Fruit fly (Drosophila melanogaster) whole organism, embryonic: Measurements from ENCODE around the gene Prosalpha6T.

Source experiments
- Antp ChIP-seq: fragments of 200-800 bp; sonication (Bioruptor generic); optimal IDR thresholded peaks from 3 replicates; lab custom pipeline; 2016; ENCODE audit warnings: missing biosample characterization, missing genetic modification characterization
- Asciz ChIP-seq: fragments of 200-800 bp; sonication (Bioruptor generic); optimal IDR thresholded peaks from 2 replicates; lab custom pipeline; 2017; ENCODE audit warnings: missing biosample characterization, mild to moderate bottlenecking, missing genetic modification characterization, missing genetic modification reagents
- Awh ChIP-seq: fragments of 200-800 bp; sonication (Bioruptor generic); IDR thresholded peaks from 2 replicates; pipeline ENCODE4, ENCODE4 v1.3.6; 2022; ENCODE audit warnings: missing biosample characterization, missing genetic modification characterization
- B-H1 ChIP-seq: fragments of 200-800 bp; sonication (Bioruptor generic); IDR thresholded peaks from 3 replicates; pipeline ENCODE4 v1.3.6; 2022; ENCODE audit warnings: missing biosample characterization, missing genetic modification characterization
- Bgb ChIP-seq: fragments of 200-800 bp; sonication (Bioruptor generic); IDR thresholded peaks from 2 replicates; pipeline ENCODE4 v1.3.6; 2022; ENCODE audit warnings: missing biosample characterization, missing genetic modification characterization; ENCODE audit not compliant: partially characterized antibody
- C15 ChIP-seq: fragments of 200-800 bp; sonication (Bioruptor generic); IDR thresholded peaks from 3 replicates; pipeline ENCODE4 v1.3.6; 2022; ENCODE audit warnings: missing biosample characterization, missing genetic modification characterization
- CG11398 ChIP-seq: fragments of 200-800 bp; sonication (Bioruptor generic); optimal IDR thresholded peaks from 2 replicates; lab custom pipeline; 2016; ENCODE audit warnings: missing biosample characterization, missing genetic modification characterization
- CG12071 ChIP-seq: fragments of 200-800 bp; sonication (Bioruptor generic); optimal IDR thresholded peaks from 3 replicates; lab custom pipeline; 2018; ENCODE audit warnings: missing biosample characterization, mild to moderate bottlenecking, missing genetic modification characterization
- CG1233 ChIP-seq: fragments of 200-800 bp; sonication (Bioruptor generic); optimal IDR thresholded peaks from 4 replicates; lab custom pipeline; 2018; ENCODE audit warnings: missing biosample characterization, mild to moderate bottlenecking, missing genetic modification characterization
- CG14014 ChIP-seq: fragments of 200-800 bp; sonication (Bioruptor generic); IDR thresholded peaks from 2 replicates; pipeline ENCODE4 v1.3.6; 2022; ENCODE audit warnings: missing biosample characterization, missing genetic modification characterization
- CG14860 ChIP-seq: fragments of 200-800 bp; sonication (Bioruptor generic); IDR thresholded peaks from 3 replicates; pipeline ENCODE4 v1.3.6; 2022; ENCODE audit warnings: missing biosample characterization, missing genetic modification characterization; ENCODE audit not compliant: partially characterized antibody
- CG1603 ChIP-seq: fragments of 200-800 bp; sonication (Bioruptor generic); optimal IDR thresholded peaks from 2 replicates; lab custom pipeline; 2019; ENCODE audit warnings: missing biosample characterization, mild to moderate bottlenecking, missing genetic modification characterization, moderate library complexity
- CG17361 ChIP-seq: fragments of 200-800 bp; sonication (Bioruptor generic); IDR thresholded peaks from 3 replicates; pipeline ENCODE4 v1.3.6; 2022; ENCODE audit warnings: missing biosample characterization, missing genetic modification characterization
- CG17829 ChIP-seq: fragments of 200-800 bp; optimal IDR thresholded peaks from 2 replicates; lab custom pipeline; 2019; ENCODE audit warnings: missing biosample characterization, mild to moderate bottlenecking, missing genetic modification characterization, moderate library complexity
- CG2199 ChIP-seq: fragments of 200-800 bp; sonication (Bioruptor generic); IDR thresholded peaks from 3 replicates; pipeline ENCODE4 v1.3.6; 2022; ENCODE audit warnings: missing biosample characterization, missing genetic modification characterization
- CG34376 ChIP-seq: fragments of 200-800 bp; sonication (Bioruptor generic); optimal IDR thresholded peaks from 2 replicates; lab custom pipeline; 2018; ENCODE audit warnings: missing biosample characterization, mild to moderate bottlenecking, missing genetic modification characterization
- CG4282 ChIP-seq: fragments of 200-800 bp; sonication (Bioruptor generic); optimal IDR thresholded peaks from 2 replicates; lab custom pipeline; 2016; ENCODE audit warnings: missing biosample characterization, missing genetic modification characterization
- CG4820 ChIP-seq: fragments of 200-800 bp; sonication (Bioruptor generic); optimal IDR thresholded peaks from 3 replicates; lab custom pipeline; 2016; ENCODE audit warnings: missing biosample characterization, missing genetic modification characterization
- CG5245 ChIP-seq: fragments of 200-800 bp; sonication (Bioruptor generic); optimal IDR thresholded peaks from 3 replicates; lab custom pipeline; 2016; ENCODE audit warnings: missing biosample characterization, missing genetic modification characterization
- CG6689 ChIP-seq: fragments of 200-800 bp; sonication (Bioruptor generic); IDR thresholded peaks from 2 replicates; pipeline ENCODE4 v1.3.6; 2022; ENCODE audit warnings: missing biosample characterization, missing genetic modification characterization
- CG8089 ChIP-seq: fragments of 200-800 bp; sonication (Bioruptor generic); optimal IDR thresholded peaks from 3 replicates; lab custom pipeline; 2016; ENCODE audit warnings: missing biosample characterization, missing genetic modification characterization
- CG8765 ChIP-seq: fragments of 200-800 bp; sonication (Bioruptor generic); IDR thresholded peaks from 2 replicates; pipeline ENCODE4 v1.3.6; 2022; ENCODE audit warnings: missing biosample characterization, missing genetic modification characterization
- Dll ChIP-seq: fragments of 200-800 bp; sonication (Bioruptor generic); IDR thresholded peaks from 4 replicates; pipeline ENCODE4 v1.3.6; 2022; ENCODE audit warnings: missing biosample characterization, missing genetic modification characterization; ENCODE audit not compliant: partially characterized antibody
- Dp ChIP-seq: fragments of 200-800 bp; sonication (Bioruptor generic); optimal IDR thresholded peaks from 2 replicates; lab custom pipeline; 2018; ENCODE audit warnings: missing biosample characterization, mild to moderate bottlenecking, missing genetic modification characterization, moderate library complexity
- HmgZ ChIP-seq: fragments of 200-800 bp; sonication (Bioruptor generic); optimal IDR thresholded peaks from 2 replicates; lab custom pipeline; 2018; ENCODE audit warnings: missing biosample characterization, mild to moderate bottlenecking, missing genetic modification characterization
- Hmr ChIP-seq: fragments of 200-800 bp; sonication (Bioruptor generic); optimal IDR thresholded peaks from 3 replicates; lab custom pipeline; 2017; ENCODE audit warnings: mild to moderate bottlenecking, missing biosample characterization, missing genetic modification reagents, missing genetic modification characterization
- Hr51 ChIP-seq, 2 experiments: fragments of 200-800 bp; sonication (Bioruptor generic); optimal IDR thresholded peaks; 2 replicates in 1 of 2; 3 replicates in 1 of 2; lab custom pipeline; 2016 to 2018; ENCODE audit warnings: missing biosample characterization in 2 of 2, missing genetic modification characterization in 2 of 2, mild to moderate bottlenecking in 1 of 2, moderate library complexity in 1 of 2
- MBD-R2 ChIP-seq: fragments of 200-800 bp; sonication (Bioruptor generic); IDR thresholded peaks from 2 replicates; pipeline ENCODE4 v1.3.6; 2022; ENCODE audit warnings: missing biosample characterization, missing genetic modification characterization
- MESR4 ChIP-seq: fragments of 200-800 bp; sonication (Bioruptor generic); optimal IDR thresholded peaks from 2 replicates; lab custom pipeline; 2018; ENCODE audit warnings: missing biosample characterization, mild to moderate bottlenecking, missing genetic modification characterization, moderate library complexity
- NC2β ChIP-seq: fragments of 200-800 bp; sonication (Bioruptor generic); optimal IDR thresholded peaks from 2 replicates; lab custom pipeline; 2016; ENCODE audit warnings: missing biosample characterization, missing genetic modification characterization
- Optix ChIP-seq: fragments of 200-800 bp; sonication (Bioruptor generic); IDR thresholded peaks from 3 replicates; pipeline ENCODE4 v1.3.6; 2022; ENCODE audit warnings: missing biosample characterization, missing genetic modification characterization
- Ravus ChIP-seq: fragments of 200-800 bp; sonication (Bioruptor generic); IDR thresholded peaks from 2 replicates; pipeline ENCODE4 v1.3.6; 2022; ENCODE audit warnings: missing biosample characterization, missing genetic modification characterization
- Rfx ChIP-seq: fragments of 200-800 bp; sonication (Bioruptor generic); IDR thresholded peaks from 2 replicates; pipeline ENCODE4 v1.3.6; 2022; ENCODE audit warnings: missing biosample characterization, missing genetic modification characterization
- Sin3A ChIP-seq: fragments of >200 bp; optimal IDR thresholded peaks from 2 replicates; lab custom pipeline; 2018
- Ssrp ChIP-seq: fragments of 200-800 bp; sonication (Bioruptor generic); optimal IDR thresholded peaks from 2 replicates; lab custom pipeline; 2018; ENCODE audit warnings: missing biosample characterization, mild to moderate bottlenecking, missing genetic modification characterization, moderate library complexity
- Tbp ChIP-seq: fragments of >200 bp; optimal IDR thresholded peaks from 2 replicates; lab custom pipeline; 2018; ENCODE audit warnings: missing biosample characterization, missing genetic modification characterization
- al ChIP-seq: fragments of 200-800 bp; sonication (Bioruptor generic); IDR thresholded peaks from 2 replicates; pipeline ENCODE4 v1.3.6; 2022; ENCODE audit warnings: missing biosample characterization, missing genetic modification characterization
- amos ChIP-seq: fragments of 200-800 bp; sonication (Bioruptor generic); IDR thresholded peaks from 2 replicates; pipeline ENCODE4 v1.3.6; 2022; ENCODE audit warnings: missing biosample characterization, missing genetic modification characterization; ENCODE audit not compliant: partially characterized antibody
- ap ChIP-seq: fragments of 200-800 bp; sonication (Bioruptor generic); IDR thresholded peaks from 2 replicates; pipeline ENCODE4 v1.3.6; 2022; ENCODE audit warnings: missing biosample characterization, missing genetic modification characterization
- ase ChIP-seq: fragments of 200-800 bp; sonication (Bioruptor generic); IDR thresholded peaks from 3 replicates; pipeline ENCODE4 v1.3.6; 2022; ENCODE audit warnings: missing biosample characterization, missing genetic modification characterization
- cad ChIP-seq: fragments of >200 bp; optimal IDR thresholded peaks from 2 replicates; lab custom pipeline; 2017; ENCODE audit warnings: missing biosample characterization, missing genetic modification characterization
- caup ChIP-seq: fragments of 200-800 bp; sonication (Bioruptor generic); optimal IDR thresholded peaks from 3 replicates; lab custom pipeline; 2017; ENCODE audit warnings: missing biosample characterization, mild to moderate bottlenecking, missing genetic modification characterization, moderate library complexity; ENCODE audit not compliant: severe bottlenecking
- cg ChIP-seq: fragments of 200-800 bp; sonication (Bioruptor generic); optimal IDR thresholded peaks from 3 replicates; lab custom pipeline; 2019; ENCODE audit warnings: missing biosample characterization, mild to moderate bottlenecking, missing genetic modification characterization, moderate library complexity
- croc ChIP-seq: fragments of 200-800 bp; sonication (Bioruptor generic); conservative IDR thresholded peaks from 3 replicates; pipeline ENCODE4 v1.3.6; 2022; ENCODE audit warnings: missing biosample characterization, missing genetic modification characterization
- exex ChIP-seq: fragments of 200-800 bp; sonication (Bioruptor generic); optimal IDR thresholded peaks from 4 replicates; lab custom pipeline; 2018; ENCODE audit warnings: missing biosample characterization, mild to moderate bottlenecking, missing genetic modification characterization, moderate library complexity
- fd64A ChIP-seq: fragments of 200-800 bp; sonication (Bioruptor generic); optimal IDR thresholded peaks from 3 replicates; lab custom pipeline; 2018; ENCODE audit warnings: missing biosample characterization, mild to moderate bottlenecking, missing genetic modification characterization
- fd96Cb ChIP-seq: fragments of 200-800 bp; sonication (Bioruptor generic); optimal IDR thresholded peaks from 2 replicates; lab custom pipeline; 2018; ENCODE audit warnings: missing biosample characterization, mild to moderate bottlenecking, missing genetic modification characterization, moderate library complexity
- ro ChIP-seq: fragments of 200-800 bp; sonication (Bioruptor generic); IDR thresholded peaks from 2 replicates; pipeline ENCODE4 v1.3.6; 2022; ENCODE audit warnings: missing biosample characterization, missing genetic modification characterization
- slou ChIP-seq: fragments of 200-800 bp; sonication (Bioruptor generic); optimal IDR thresholded peaks from 3 replicates; lab custom pipeline; 2016; ENCODE audit warnings: missing biosample characterization, missing genetic modification characterization
- ttk ChIP-seq: fragments of 200-800 bp; sonication (Bioruptor generic); IDR thresholded peaks from 2 replicates; pipeline ENCODE4 v2.1.2; 2022; ENCODE audit warnings: missing biosample characterization, missing genetic modification characterization
- vfl ChIP-seq: fragments of 200-800 bp; sonication (Bioruptor generic); optimal IDR thresholded peaks from 2 replicates; lab custom pipeline; 2016; ENCODE audit warnings: missing biosample characterization, missing genetic modification characterization
- zen ChIP-seq: fragments of 200-800 bp; sonication (Bioruptor generic); optimal IDR thresholded peaks from 3 replicates; lab custom pipeline; 2018; ENCODE audit warnings: missing biosample characterization, mild to moderate bottlenecking, missing genetic modification characterization, moderate library complexity

Prosalpha6T gene

DNA sequence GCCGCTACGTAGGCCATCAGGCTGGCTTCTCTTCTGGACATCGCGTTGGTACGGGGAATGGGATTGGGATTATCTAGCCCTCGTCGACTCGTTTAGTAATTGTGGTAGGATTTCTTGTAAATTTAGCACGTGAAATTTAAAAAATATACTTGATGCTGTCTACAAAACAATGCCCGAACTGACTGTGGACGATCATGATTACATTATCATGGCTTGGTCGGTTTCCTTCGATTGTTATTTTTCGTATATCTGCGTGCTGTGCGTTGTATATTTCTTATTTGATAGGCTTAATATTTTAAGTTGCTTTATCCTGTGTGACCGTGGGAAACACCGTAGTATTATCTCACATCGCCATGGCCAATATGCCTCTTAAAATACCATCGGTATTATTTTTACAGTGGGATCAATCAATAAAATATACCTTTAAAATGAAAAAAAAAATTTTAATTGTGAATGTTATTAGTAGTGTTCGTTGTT is 28.8 kb upstream of the Prosalpha6T start, which contains the start of gene CG16972 (continued):
- TF ChIP-seq zen = no peak
- TF ChIP-seq MESR4 (GFP tag; lab: Kevin White, UChicago) = peak; percentile 64
- TF ChIP-seq fd64A = no peak
- 0 out of 2 replicates have a peak, but pooled peaks have one; percentile 9 for TF ChIP-seq Awh
- no peak for TF ChIP-seq CG2199 (GFP tag; lab: Robert Waterston, UW)
- no peak for TF ChIP-seq Dll (GFP tag; lab: Robert Waterston, UW)
- TF ChIP-seq Sin3A (lab: Kevin White, UChicago) = no peak
- no peak for TF ChIP-seq HmgZ (tag; lab: Kevin White, UChicago)
- no peak for TF ChIP-seq caup (GFP tag; lab: Kevin White, UChicago)
- TF ChIP-seq CG8089 (GFP tag; lab: Kevin White, UChicago) = no peak
- TF ChIP-seq ro (GFP tag; lab: Robert Waterston, UW) = no peak
- TF ChIP-seq CG1233 (GFP tag; lab: Kevin White, UChicago) = no peak
- TF ChIP-seq C15 = no peak
- TF ChIP-seq Dp = no peak
- TF ChIP-seq CG14860 (GFP tag; lab: Robert Waterston, UW) = no peak
- TF ChIP-seq NC2β = no peak
- no peak for TF ChIP-seq CG5245 (GFP tag; lab: Kevin White, UChicago)
- TF ChIP-seq Asciz (GFP tag; lab: Kevin White, UChicago) = no peak
- no peak for TF ChIP-seq CG12071 (GFP tag; lab: Kevin White, UChicago)
- no peak for TF ChIP-seq CG17361 (GFP tag; lab: Robert Waterston, UW)
- no peak for TF ChIP-seq vfl (GFP tag; lab: Kevin White, UChicago)
- no peak for TF ChIP-seq CG17829 (tag; lab: Kevin White, UChicago)
- no peak for TF ChIP-seq ap (GFP tag; lab: Robert Waterston, UW)
- no peak for TF ChIP-seq exex (tag; lab: Kevin White, UChicago)
- no peak for TF ChIP-seq ase (GFP tag; lab: Robert Waterston, UW)
- no peak for TF ChIP-seq cad (GFP tag; lab: Kevin White, UChicago)
- peak; percentile 44 for TF ChIP-seq MBD-R2 (GFP tag; lab: Robert Waterston, UW)
- 0 out of 2 replicates have a peak, but pooled peaks have one; percentile 9 for TF ChIP-seq amos (GFP tag; lab: Robert Waterston, UW)
- no peak for TF ChIP-seq CG8765 (GFP tag; lab: Robert Waterston, UW)
- no peak for TF ChIP-seq slou (GFP tag; lab: Kevin White, UChicago)
- TF ChIP-seq fd96Cb (tag; lab: Kevin White, UChicago) = no peak
- no peak for TF ChIP-seq CG4282 (GFP tag; lab: Kevin White, UChicago)
- TF ChIP-seq al (GFP tag; lab: Robert Waterston, UW) = no peak
- TF ChIP-seq cg = no peak
- TF ChIP-seq Ssrp (tag; lab: Kevin White, UChicago) = no peak
- no peak for TF ChIP-seq ttk (GFP tag; lab: Robert Waterston, UW)
- no peak for TF ChIP-seq Optix (GFP tag; lab: Robert Waterston, UW)
- 0 out of 2 replicates have a peak, but pooled peaks have one; percentile 13 for TF ChIP-seq CG14014 (GFP tag; lab: Robert Waterston, UW)
- no peak for TF ChIP-seq CG34376 (GFP tag; lab: Kevin White, UChicago)
- no peak for TF ChIP-seq CG11398 (GFP tag; lab: Kevin White, UChicago)
- no peak for TF ChIP-seq Antp (GFP tag; lab: Kevin White, UChicago)
- TF ChIP-seq Bgb (GFP tag; lab: Robert Waterston, UW) = no peak
- TF ChIP-seq Tbp (GFP tag; lab: Kevin White, UChicago) = no peak
- TF ChIP-seq CG6689 (GFP tag; lab: Robert Waterston, UW) = 0 out of 2 replicates have a peak, but pooled peaks have one; percentile 12
- no peak for TF ChIP-seq croc
- no peak for TF ChIP-seq Rfx (GFP tag; lab: Robert Waterston, UW)
- no peak for TF ChIP-seq B-H1 (GFP tag; lab: Robert Waterston, UW)
- no peak for TF ChIP-seq CG1603 (tag; lab: Kevin White, UChicago)
- no peak for TF ChIP-seq Hmr
- TF ChIP-seq Hr51 (GFP tag; optimal IDR thresholded peaks at IDR 0.05; lab: Kevin White, UChicago) = no peak
- no peak for TF ChIP-seq CG4820 (GFP tag; lab: Kevin White, UChicago)
- no peak for TF ChIP-seq Ravus (GFP tag; lab: Robert Waterston, UW)
